Fruit fly (Drosophila melanogaster) whole organism, embryonic: ENCODE data around the gene Fancl.

Source experiments
- B-H1 ChIP-seq: fragments of 200-800 bp; sonication (Bioruptor generic); IDR thresholded peaks from 3 replicates; pipeline ENCODE4 v1.3.6; 2022; ENCODE audit warnings: missing biosample characterization, missing genetic modification characterization
- CG10274 ChIP-seq: fragments of 200-800 bp; sonication (Bioruptor generic); optimal IDR thresholded peaks from 3 replicates; lab custom pipeline; 2017; ENCODE audit warnings: missing biosample characterization, mild to moderate bottlenecking, missing genetic modification characterization
- CG10565 ChIP-seq: fragments of 200-800 bp; sonication (Bioruptor generic); optimal IDR thresholded peaks from 3 replicates; lab custom pipeline; 2016; ENCODE audit warnings: missing biosample characterization, mild to moderate bottlenecking, missing genetic modification characterization
- CG11456 ChIP-seq: fragments of 200-800 bp; sonication (Bioruptor generic); IDR thresholded peaks from 3 replicates; pipeline ENCODE4 v1.3.6; 2022; ENCODE audit warnings: missing biosample characterization, missing genetic modification characterization
- CG12659 ChIP-seq: fragments of 200-800 bp; sonication (Bioruptor generic); optimal IDR thresholded peaks from 3 replicates; lab custom pipeline; 2017; ENCODE audit warnings: mild to moderate bottlenecking, missing biosample characterization, missing genetic modification reagents, missing genetic modification characterization
- CG14014 ChIP-seq: fragments of 200-800 bp; sonication (Bioruptor generic); IDR thresholded peaks from 2 replicates; pipeline ENCODE4 v1.3.6; 2022; ENCODE audit warnings: missing biosample characterization, missing genetic modification characterization
- CG15011 ChIP-seq: fragments of 200-800 bp; sonication (Bioruptor generic); optimal IDR thresholded peaks from 3 replicates; lab custom pipeline; 2018; ENCODE audit warnings: missing biosample characterization, mild to moderate bottlenecking, missing genetic modification characterization
- CG17328 ChIP-seq: fragments of 200-800 bp; sonication (Bioruptor generic); IDR thresholded peaks from 2 replicates; pipeline ENCODE4 v1.3.6; 2022; ENCODE audit warnings: missing biosample characterization, missing genetic modification characterization
- CG17568 ChIP-seq: fragments of 200-800 bp; sonication (Bioruptor generic); optimal IDR thresholded peaks from 2 replicates; lab custom pipeline; 2018; ENCODE audit warnings: missing biosample characterization, mild to moderate bottlenecking, missing genetic modification characterization, moderate library complexity
- CG17802 ChIP-seq: fragments of 200-800 bp; sonication (Bioruptor generic); optimal IDR thresholded peaks from 2 replicates; lab custom pipeline; 2018; ENCODE audit warnings: missing biosample characterization, mild to moderate bottlenecking, missing genetic modification characterization, moderate library complexity
- CG2120 ChIP-seq: fragments of 200-800 bp; sonication (Bioruptor generic); optimal IDR thresholded peaks from 3 replicates; lab custom pipeline; 2016; ENCODE audit warnings: missing biosample characterization, missing genetic modification characterization
- CG31365 ChIP-seq: fragments of 200-800 bp; sonication (Bioruptor generic); optimal IDR thresholded peaks from 2 replicates; lab custom pipeline; 2018; ENCODE audit warnings: missing biosample characterization, mild to moderate bottlenecking, missing genetic modification characterization
- CG3281 ChIP-seq: fragments of 200-800 bp; sonication (Bioruptor generic); optimal IDR thresholded peaks from 3 replicates; lab custom pipeline; 2017; ENCODE audit warnings: missing biosample characterization, mild to moderate bottlenecking, missing genetic modification characterization
- CG3847 ChIP-seq: fragments of 200-800 bp; sonication (Bioruptor generic); IDR thresholded peaks from 2 replicates; pipeline ENCODE4 v1.3.6; 2022; ENCODE audit warnings: missing biosample characterization, missing genetic modification characterization
- CG4854 ChIP-seq: fragments of 200-800 bp; sonication (Bioruptor generic); optimal IDR thresholded peaks from 2 replicates; lab custom pipeline; 2016; ENCODE audit warnings: missing biosample characterization, missing genetic modification characterization, inconsistent platforms
- CG5245 ChIP-seq: fragments of 200-800 bp; sonication (Bioruptor generic); optimal IDR thresholded peaks from 3 replicates; lab custom pipeline; 2016; ENCODE audit warnings: missing biosample characterization, missing genetic modification characterization
- CG6254 ChIP-seq: fragments of 200-800 bp; sonication (Bioruptor generic); optimal IDR thresholded peaks from 3 replicates; lab custom pipeline; 2017; ENCODE audit warnings: mild to moderate bottlenecking, missing biosample characterization, missing genetic modification reagents, missing genetic modification characterization
- CG6272 ChIP-seq: fragments of 200-800 bp; sonication (Bioruptor generic); IDR thresholded peaks from 2 replicates; pipeline ENCODE4 v1.3.6; 2022; ENCODE audit warnings: missing biosample characterization, missing genetic modification characterization
- CG6854 ChIP-seq: fragments of 200-800 bp; sonication (Bioruptor generic); optimal IDR thresholded peaks from 3 replicates; lab custom pipeline; 2017; ENCODE audit warnings: missing biosample characterization, mild to moderate bottlenecking, missing genetic modification characterization
- CG9817 ChIP-seq: fragments of 200-800 bp; sonication (Bioruptor generic); optimal IDR thresholded peaks from 2 replicates; lab custom pipeline; 2018; ENCODE audit warnings: missing biosample characterization, mild to moderate bottlenecking, missing genetic modification characterization, moderate library complexity
- Doc2 ChIP-seq: fragments of 200-800 bp; sonication (Bioruptor generic); IDR thresholded peaks from 2 replicates; pipeline ENCODE4 v1.3.6; 2022; ENCODE audit warnings: missing biosample characterization, missing genetic modification characterization
- Drgx ChIP-seq: fragments of 200-800 bp; sonication (Bioruptor generic); IDR thresholded peaks from 2 replicates; pipeline ENCODE4 v1.3.6; 2022; ENCODE audit warnings: missing biosample characterization, missing genetic modification characterization
- ERR ChIP-seq: fragments of 200-800 bp; sonication (Bioruptor generic); optimal IDR thresholded peaks from 2 replicates; lab custom pipeline; 2016; ENCODE audit warnings: missing biosample characterization, missing genetic modification characterization
- GATAe ChIP-seq: fragments of 200-800 bp; sonication (Bioruptor generic); conservative IDR thresholded peaks from 2 replicates; pipeline ENCODE4 v1.3.6; 2022; ENCODE audit warnings: missing biosample characterization, missing genetic modification characterization
- HHEX ChIP-seq: fragments of 200-800 bp; sonication (Bioruptor generic); optimal IDR thresholded peaks from 3 replicates; lab custom pipeline; 2017; ENCODE audit warnings: missing biosample characterization, mild to moderate bottlenecking, missing genetic modification characterization, missing genetic modification reagents
- Kr ChIP-seq: fragments of 200-800 bp; sonication (Bioruptor generic); optimal IDR thresholded peaks from 2 replicates; lab custom pipeline; 2017; ENCODE audit warnings: missing biosample characterization, mild to moderate bottlenecking, missing genetic modification characterization
- MBD-R2 ChIP-seq: fragments of 200-800 bp; sonication (Bioruptor generic); IDR thresholded peaks from 2 replicates; pipeline ENCODE4 v1.3.6; 2022; ENCODE audit warnings: missing biosample characterization, missing genetic modification characterization
- MTF-1 ChIP-seq: fragments of 200-800 bp; sonication (Bioruptor generic); optimal IDR thresholded peaks from 2 replicates; lab custom pipeline; 2018; ENCODE audit warnings: missing biosample characterization, mild to moderate bottlenecking, missing genetic modification characterization, borderline replicate concordance
- NC2β ChIP-seq: fragments of 200-800 bp; sonication (Bioruptor generic); optimal IDR thresholded peaks from 2 replicates; lab custom pipeline; 2016; ENCODE audit warnings: missing biosample characterization, missing genetic modification characterization
- Ptx1 ChIP-seq: fragments of 200-800 bp; sonication (Bioruptor generic); IDR thresholded peaks from 2 replicates; pipeline ENCODE4 v1.3.6; 2022; ENCODE audit warnings: missing biosample characterization, missing genetic modification characterization
- ap ChIP-seq: fragments of 200-800 bp; sonication (Bioruptor generic); IDR thresholded peaks from 2 replicates; pipeline ENCODE4 v1.3.6; 2022; ENCODE audit warnings: missing biosample characterization, missing genetic modification characterization
- cad ChIP-seq: fragments of >200 bp; optimal IDR thresholded peaks from 2 replicates; lab custom pipeline; 2017; ENCODE audit warnings: missing biosample characterization, missing genetic modification characterization
- dan ChIP-seq: fragments of 200-800 bp; sonication (Bioruptor generic); IDR thresholded peaks from 2 replicates; pipeline ENCODE4 v1.3.6; 2022; ENCODE audit warnings: missing biosample characterization, missing genetic modification characterization
- fd64A ChIP-seq: fragments of 200-800 bp; sonication (Bioruptor generic); optimal IDR thresholded peaks from 3 replicates; lab custom pipeline; 2018; ENCODE audit warnings: missing biosample characterization, mild to moderate bottlenecking, missing genetic modification characterization
- ftz-f1 ChIP-seq: fragments of 200-800 bp; sonication (Bioruptor generic); optimal IDR thresholded peaks from 2 replicates; lab custom pipeline; 2016; ENCODE audit warnings: missing biosample characterization, missing genetic modification characterization
- gcm ChIP-seq: fragments of 200-800 bp; sonication (Bioruptor generic); optimal IDR thresholded peaks from 2 replicates; lab custom pipeline; 2019; ENCODE audit warnings: missing biosample characterization, mild to moderate bottlenecking, missing genetic modification characterization, moderate library complexity
- kah ChIP-seq: fragments of 200-800 bp; sonication (Bioruptor generic); optimal IDR thresholded peaks from 2 replicates; lab custom pipeline; 2018; ENCODE audit warnings: missing biosample characterization, mild to moderate bottlenecking, missing genetic modification characterization
- mirr ChIP-seq: fragments of 200-800 bp; sonication (Bioruptor generic); optimal IDR thresholded peaks from 3 replicates; lab custom pipeline; 2018; ENCODE audit warnings: missing biosample characterization, mild to moderate bottlenecking, missing genetic modification characterization
- onecut ChIP-seq: fragments of 200-800 bp; sonication (Bioruptor generic); IDR thresholded peaks from 2 replicates; pipeline ENCODE4 v1.3.6; 2022; ENCODE audit warnings: missing biosample characterization, missing genetic modification characterization
- pnt ChIP-seq: fragments of 200-800 bp; sonication (Bioruptor generic); optimal IDR thresholded peaks from 3 replicates; lab custom pipeline; 2016; ENCODE audit warnings: missing biosample characterization, missing genetic modification characterization
- psq ChIP-seq: fragments of 200-800 bp; sonication (Bioruptor generic); optimal IDR thresholded peaks from 2 replicates; lab custom pipeline; 2017; ENCODE audit warnings: missing biosample characterization, missing genetic modification characterization
- rib ChIP-seq: fragments of 200-800 bp; sonication (Bioruptor generic); IDR thresholded peaks from 2 replicates; pipeline ENCODE4 v1.3.6; 2022; ENCODE audit warnings: missing biosample characterization, missing genetic modification characterization
- sens ChIP-seq: fragments of 200-800 bp; sonication (Bioruptor generic); peaks from one replicate; lab custom pipeline; 2016; ENCODE audit warnings: missing biosample characterization, missing genetic modification characterization
- slou ChIP-seq: fragments of 200-800 bp; sonication (Bioruptor generic); optimal IDR thresholded peaks from 3 replicates; lab custom pipeline; 2016; ENCODE audit warnings: missing biosample characterization, missing genetic modification characterization
- tgo ChIP-seq: fragments of 200-800 bp; sonication (Bioruptor generic); IDR thresholded peaks from 3 replicates; pipeline ENCODE4 v1.3.6; 2022; ENCODE audit warnings: missing biosample characterization, missing genetic modification characterization
- tin ChIP-seq: fragments of 200-800 bp; sonication (Bioruptor generic); optimal IDR thresholded peaks from 3 replicates; lab custom pipeline; 2016; ENCODE audit warnings: missing biosample characterization, missing genetic modification characterization
- zfh2 ChIP-seq: fragments of 200-800 bp; sonication (Bioruptor generic); optimal IDR thresholded peaks from 2 replicates; lab custom pipeline; 2016; ENCODE audit warnings: missing biosample characterization, missing genetic modification characterization

Gene Fancl

dm6 chr3R:10028378-10028777 is 24.3 kb downstream of the Fancl start:
- TF ChIP-seq dan (no peak), Drgx (GFP tag; lab: Robert Waterston, UW) (peak; percentile 36; the same call in 1 of the 2 replicates), CG17568 (GFP tag; lab: Kevin White, UChicago) (no peak), CG3847 (GFP tag; lab: Robert Waterston, UW) (no peak), mirr (GFP tag; lab: Kevin White, UChicago) (no peak), psq (GFP tag; lab: Kevin White, UChicago) (no peak), kah (GFP tag; lab: Kevin White, UChicago) (no peak), CG6254 (GFP tag; lab: Kevin White, UChicago) (no peak)

- TF ChIP-seq sens (GFP tag; lab: Kevin White, UChicago) (peak; percentile 65), kah (GFP tag; lab: Kevin White, UChicago) (no peak), slou (no peak), CG9817 (tag; lab: Kevin White, UChicago) (no peak), GATAe (GFP tag; lab: Robert Waterston, UW) (no peak), NC2β (GFP tag; lab: Kevin White, UChicago) (no peak), ftz-f1 (GFP tag; lab: Kevin White, UChicago) (no peak)
Measured at dm6 chr3R:10025050-10025449, 27.6 kb downstream of the Fancl start, which contains the start of gene CG31407. Gene CG31407, minus strand, starts transcription at chr3R:10025150.

dm6 chr3R:10024032-10024712 is 28.5 kb downstream of the Fancl start:
- peak; percentile 44; the same call in 1 of the 3 replicates for TF ChIP-seq tgo (GFP tag; lab: Robert Waterston, UW)
- no peak for TF ChIP-seq CG10565 (GFP tag; lab: Kevin White, UChicago)
- no peak for TF ChIP-seq gcm (GFP tag; lab: Kevin White, UChicago)
- peak; percentile 34 for TF ChIP-seq CG12659 (GFP tag; lab: Kevin White, UChicago)
- peak; percentile 80 for TF ChIP-seq CG2120 (GFP tag; lab: Kevin White, UChicago)
- TF ChIP-seq ERR (GFP tag; lab: Kevin White, UChicago), result peak; percentile 4
- TF ChIP-seq Doc2 (GFP tag; lab: Robert Waterston, UW), result no peak
- no peak for TF ChIP-seq ap (GFP tag; lab: Robert Waterston, UW)
- TF ChIP-seq fd64A (GFP tag; lab: Kevin White, UChicago), result no peak
- no peak for TF ChIP-seq Kr (GFP tag; lab: Kevin White, UChicago)
- peak; percentile 17 for TF ChIP-seq CG5245 (GFP tag; lab: Kevin White, UChicago)
- peak; percentile 29; the same call in 1 of the 2 replicates for TF ChIP-seq CG17328 (GFP tag; lab: Robert Waterston, UW)
- TF ChIP-seq CG31365 (tag; lab: Kevin White, UChicago), result no peak
- peak; percentile 57; the same call in 1 of the 3 replicates for TF ChIP-seq CG11456 (GFP tag; lab: Robert Waterston, UW)
- TF ChIP-seq CG6854 (GFP tag; lab: Kevin White, UChicago), result peak; percentile 43
- TF ChIP-seq pnt (GFP tag; lab: Kevin White, UChicago), result peak; percentile 5
- no peak for TF ChIP-seq CG17802 (tag; lab: Kevin White, UChicago)
- TF ChIP-seq B-H1 (GFP tag; lab: Robert Waterston, UW), result peak; percentile 30; the same call in 1 of the 3 replicates
- peak; percentile 63 for TF ChIP-seq CG14014 (GFP tag; lab: Robert Waterston, UW)
- peak; percentile 50 for TF ChIP-seq HHEX
- TF ChIP-seq CG3281 (GFP tag; lab: Kevin White, UChicago), result peak; percentile 48
- TF ChIP-seq cad (GFP tag; lab: Kevin White, UChicago), result no peak
- peak; percentile 49 for TF ChIP-seq Ptx1 (GFP tag; lab: Robert Waterston, UW)
- 0 out of 2 replicates have a peak, but pooled peaks have one; percentile 37 for TF ChIP-seq rib
- peak; percentile 95 for TF ChIP-seq onecut (GFP tag; lab: Robert Waterston, UW)
- peak; percentile 31 for TF ChIP-seq zfh2 (GFP tag; lab: Kevin White, UChicago)
- peak; percentile 72 for TF ChIP-seq CG10274 (GFP tag; lab: Kevin White, UChicago)
- no peak for TF ChIP-seq tin (GFP tag; lab: Kevin White, UChicago)
- no peak for TF ChIP-seq MTF-1 (GFP tag; lab: Kevin White, UChicago)
- peak; percentile 39; the same call in 1 of the 2 replicates for TF ChIP-seq CG3847 (GFP tag; lab: Robert Waterston, UW)
- 0 out of 2 replicates have a peak, but pooled peaks have one; percentile 9 for TF ChIP-seq CG6272 (GFP tag; lab: Robert Waterston, UW)
- peak; percentile 47; the same call in 1 of the 2 replicates for TF ChIP-seq MBD-R2 (GFP tag; lab: Robert Waterston, UW)
- peak; percentile 16 for TF ChIP-seq CG15011 (GFP tag; lab: Kevin White, UChicago)
- peak; percentile 13 for TF ChIP-seq CG4854 (GFP tag; lab: Kevin White, UChicago)
